Worm (Caenorhabditis elegans) whole organism, L1 larva: ENCODE data around the gene C25G4.3.

Source experiments
- C16A3.4 ChIP-seq: fragments of 150-350 bp; optimal IDR thresholded peaks from 2 replicates; lab custom pipeline; 2014; ENCODE audit warnings: missing biosample characterization, missing genetic modification characterization
- F16B12.6 ChIP-seq: fragments of 150-350 bp; optimal IDR thresholded peaks from 2 replicates; lab custom pipeline; 2014; ENCODE audit warnings: missing biosample characterization, missing genetic modification characterization
- aha-1 ChIP-seq: fragments of 150-350 bp; optimal IDR thresholded peaks from 2 replicates; lab custom pipeline; 2014; ENCODE audit warnings: missing biosample characterization, missing genetic modification characterization
- aly-2 ChIP-seq: fragments of 150-350 bp; optimal IDR thresholded peaks from 2 replicates; lab custom pipeline; 2014; ENCODE audit warnings: missing biosample characterization, missing genetic modification characterization
- ceh-82 ChIP-seq, 3 experiments: fragments of 150-350 bp in 1 of 3; sonication (generic microtip) in 2 of 3; optimal IDR thresholded peaks; 2 replicates each; lab custom pipeline; 2014 to 2017; ENCODE audit warnings: missing biosample characterization in 3 of 3, missing genetic modification characterization in 3 of 3
- ces-1 ChIP-seq: fragments of 150-350 bp; optimal IDR thresholded peaks from 2 replicates; lab custom pipeline; 2014; ENCODE audit warnings: missing biosample characterization, missing genetic modification reagents, missing genetic modification characterization
- dpl-1 ChIP-seq, 3 experiments: fragments of 150-350 bp in 2 of 3; sonication (generic microtip) in 1 of 3; optimal IDR thresholded peaks; 2 replicates each; lab custom pipeline; 2014 to 2017; ENCODE audit warnings: missing biosample characterization in 3 of 3, missing genetic modification characterization in 3 of 3, missing genetic modification reagents in 3 of 3
- dsc-1 ChIP-seq: sonication (generic microtip); optimal IDR thresholded peaks from 2 replicates; lab custom pipeline; 2016; ENCODE audit warnings: mild to moderate bottlenecking, missing genetic modification characterization, missing compliant biosample characterization
- efl-3 ChIP-seq: fragments of 200-800 bp; sonication (Bioruptor generic); optimal IDR thresholded peaks from 2 replicates; lab custom pipeline; 2018; ENCODE audit warnings: mild to moderate bottlenecking, missing genetic modification characterization, missing compliant biosample characterization
- egl-13 ChIP-seq: sonication (generic microtip); optimal IDR thresholded peaks from 2 replicates; lab custom pipeline; 2016; ENCODE audit warnings: missing genotype, missing genetic modification reagents, missing genetic modification characterization, missing compliant biosample characterization
- egl-27 ChIP-seq, 2 experiments: fragments of 150-350 bp in 1 of 2; sonication (generic microtip); optimal IDR thresholded peaks; 3 replicates each; lab custom pipeline; 2017 to 2018; ENCODE audit warnings: missing biosample characterization in 2 of 2, missing genetic modification characterization in 2 of 2, missing genetic modification reagents in 2 of 2
- elt-2 ChIP-seq: sonication (generic microtip); optimal IDR thresholded peaks from 2 replicates; lab custom pipeline; 2016; ENCODE audit warnings: missing genetic modification characterization, mild to moderate bottlenecking, inconsistent platforms, missing compliant biosample characterization, missing genetic modification reagents
- elt-3 ChIP-seq, 6 experiments: fragments of 150-350 bp in 1 of 6; sonication (generic microtip); optimal IDR thresholded peaks; 2 replicates each; lab custom pipeline; 2017 to 2018; ENCODE audit warnings: missing biosample characterization in 6 of 6, missing genetic modification characterization in 6 of 6, inconsistent platforms in 1 of 6
- ets-5 ChIP-seq: fragments of 200-800 bp; sonication (Bioruptor generic); IDR thresholded peaks from 2 replicates; pipeline ENCODE4 v1.3.6; 2022; ENCODE audit warnings: missing genetic modification characterization, missing compliant biosample characterization
- fkh-10 ChIP-seq: sonication (generic microtip); optimal IDR thresholded peaks from 2 replicates; lab custom pipeline; 2017; ENCODE audit warnings: missing biosample characterization, missing genetic modification reagents, missing genetic modification characterization
- fkh-4 ChIP-seq: sonication (generic microtip); optimal IDR thresholded peaks from 2 replicates; lab custom pipeline; 2016; ENCODE audit warnings: missing compliant biosample characterization, missing genetic modification characterization, borderline replicate concordance
- fkh-8 ChIP-seq: sonication (generic microtip); optimal IDR thresholded peaks from 2 replicates; lab custom pipeline; 2016; ENCODE audit warnings: mild to moderate bottlenecking, missing genetic modification characterization, missing compliant biosample characterization
- hlh-4 ChIP-seq: sonication (generic microtip); optimal IDR thresholded peaks from 2 replicates; lab custom pipeline; 2016; ENCODE audit warnings: mild to moderate bottlenecking, missing genetic modification characterization, missing compliant biosample characterization
- hpl-2 ChIP-seq: fragments of 150-350 bp; optimal IDR thresholded peaks from 2 replicates; lab custom pipeline; 2014; ENCODE audit warnings: missing biosample characterization, missing genetic modification reagents, missing genetic modification characterization
- jun-1 ChIP-seq: fragments of 150-350 bp; optimal IDR thresholded peaks from 2 replicates; lab custom pipeline; 2014; ENCODE audit warnings: missing biosample characterization, missing genetic modification reagents, missing genetic modification characterization
- lin-14 ChIP-seq: fragments of 200-800 bp; sonication (Bioruptor generic); optimal IDR thresholded peaks from 2 replicates; lab custom pipeline; 2018; ENCODE audit warnings: mild to moderate bottlenecking, missing genetic modification characterization, moderate library complexity, missing compliant biosample characterization
- lir-3 ChIP-seq: sonication (generic microtip); optimal IDR thresholded peaks from 2 replicates; lab custom pipeline; 2016; ENCODE audit warnings: mild to moderate bottlenecking, missing genetic modification characterization, moderate library complexity, missing compliant biosample characterization; ENCODE audit not compliant: poor library complexity
- lsy-2 ChIP-seq, 2 experiments: fragments of 150-350 bp; optimal IDR thresholded peaks; 2 replicates each; lab custom pipeline; 2014; ENCODE audit warnings: missing biosample characterization in 2 of 2, missing genetic modification characterization in 2 of 2
- mdl-1 ChIP-seq, 2 experiments: fragments of 150-350 bp; optimal IDR thresholded peaks; 2 replicates each; lab custom pipeline; 2014 to 2017; ENCODE audit warnings: missing biosample characterization in 2 of 2, missing genetic modification characterization in 2 of 2, inconsistent platforms in 1 of 2
- mep-1 ChIP-seq: fragments of 150-350 bp; optimal IDR thresholded peaks from 2 replicates; lab custom pipeline; 2014; ENCODE audit warnings: missing biosample characterization, missing genetic modification characterization
- nhr-20 ChIP-seq: sonication (generic microtip); optimal IDR thresholded peaks from 2 replicates; lab custom pipeline; 2016; ENCODE audit warnings: mild to moderate bottlenecking, missing genetic modification characterization, missing compliant biosample characterization
- nhr-237 ChIP-seq: fragments of 150-350 bp; optimal IDR thresholded peaks from 2 replicates; lab custom pipeline; 2014; ENCODE audit warnings: missing biosample characterization, missing genetic modification characterization
- nhr-71 ChIP-seq: sonication (generic microtip); optimal IDR thresholded peaks from 2 replicates; lab custom pipeline; 2016; ENCODE audit warnings: mild to moderate bottlenecking, missing genetic modification characterization, moderate library complexity, missing compliant biosample characterization
- nhr-85 ChIP-seq: sonication (generic microtip); peaks from one replicate; lab custom pipeline; 2016; ENCODE audit warnings: missing genetic modification characterization, inconsistent platforms, missing compliant biosample characterization
- pax-3 ChIP-seq: fragments of 200-800 bp; sonication (Bioruptor generic); optimal IDR thresholded peaks from 2 replicates; lab custom pipeline; 2018; ENCODE audit warnings: mild to moderate bottlenecking, missing genetic modification characterization, moderate library complexity, missing compliant biosample characterization
- skn-1 ChIP-seq: fragments of 150-350 bp; optimal IDR thresholded peaks from 2 replicates; lab custom pipeline; 2014; ENCODE audit warnings: missing biosample characterization, missing genetic modification characterization
- snpc-4 ChIP-seq: fragments of 150-350 bp; optimal IDR thresholded peaks from 2 replicates; lab custom pipeline; 2014; ENCODE audit warnings: missing biosample characterization, missing genetic modification characterization
- snu-23 ChIP-seq: sonication (generic microtip); optimal IDR thresholded peaks from 2 replicates; lab custom pipeline; 2016; ENCODE audit warnings: missing genetic modification characterization, missing compliant biosample characterization
- sox-4 ChIP-seq: sonication (generic microtip); optimal IDR thresholded peaks from 2 replicates; lab custom pipeline; 2016; ENCODE audit warnings: missing genetic modification characterization, missing compliant biosample characterization
- tlp-1 ChIP-seq: fragments of 150-350 bp; optimal IDR thresholded peaks from 2 replicates; lab custom pipeline; 2014; ENCODE audit warnings: missing biosample characterization, missing genetic modification characterization
- unc-130 ChIP-seq: fragments of 150-350 bp; optimal IDR thresholded peaks from 2 replicates; lab custom pipeline; 2017; ENCODE audit warnings: missing biosample characterization, missing genetic modification characterization, inconsistent platforms
- unc-30 ChIP-seq: sonication (generic microtip); optimal IDR thresholded peaks from 2 replicates; lab custom pipeline; 2017; ENCODE audit warnings: missing biosample characterization, missing genetic modification characterization
- unc-98 ChIP-seq: fragments of 200-800 bp; sonication (Bioruptor generic); IDR thresholded peaks from 2 replicates; pipeline ENCODE4 v1.3.6; 2022; ENCODE audit warnings: missing genetic modification characterization, missing compliant biosample characterization
- vab-15 ChIP-seq: sonication (generic microtip); optimal IDR thresholded peaks from 2 replicates; lab custom pipeline; 2017; ENCODE audit warnings: missing genotype, mild to moderate bottlenecking, missing genetic modification characterization, missing compliant biosample characterization
- xbp-1 ChIP-seq: sonication (generic microtip); optimal IDR thresholded peaks from 2 replicates; lab custom pipeline; 2016; ENCODE audit warnings: missing genetic modification characterization, missing compliant biosample characterization

C25G4.3 gene

DNA sequence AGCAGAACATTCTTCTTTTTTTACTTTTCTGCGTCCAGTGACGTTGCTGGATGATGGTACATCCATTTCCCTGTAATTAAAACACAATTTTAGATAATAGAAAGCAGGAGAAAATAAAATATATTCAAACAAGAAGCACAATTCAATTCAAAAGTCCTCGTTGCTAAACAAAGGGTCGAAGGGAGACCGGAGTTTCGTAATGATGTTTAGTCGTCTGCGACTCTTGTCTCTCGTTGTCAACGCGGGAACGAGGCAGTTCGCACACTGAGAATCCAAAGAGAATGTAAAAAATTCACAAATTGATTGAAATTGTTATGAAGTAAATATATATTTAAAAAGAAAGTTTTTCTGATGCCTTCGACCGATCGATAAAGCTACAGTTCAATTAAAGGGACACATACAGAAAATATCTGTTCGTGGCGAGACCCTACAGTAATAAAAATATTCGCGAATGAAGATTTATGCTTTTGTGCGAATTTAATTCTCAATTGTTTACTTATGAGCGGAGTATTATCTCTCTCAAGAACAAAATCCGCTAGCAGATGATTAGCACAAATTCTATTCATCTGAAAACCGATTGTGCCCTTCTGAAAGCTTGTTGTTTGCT lies 5.6 kb upstream of the C25G4.3 start, which contains the start of gene dpy-26 (continued):
- TF ChIP-seq snpc-4 (tag; lab: Kevin White, UChicago) = no peak
- no peak for TF ChIP-seq hpl-2 (GFP tag; lab: Kevin White, UChicago)
- no peak for TF ChIP-seq dsc-1 (tag; lab: Kevin White, UChicago)
- TF ChIP-seq nhr-85 = peak; percentile 65
- TF ChIP-seq jun-1 (tag; lab: Kevin White, UChicago) = no peak
- TF ChIP-seq unc-30 = no peak
- peak; percentile 51 to 73 (median 62) for TF ChIP-seq dpl-1 (GFP tag; optimal IDR thresholded peaks at IDR 0.05; lab: Kevin White, UChicago)
- TF ChIP-seq nhr-237 (tag; lab: Kevin White, UChicago) = no peak
- no peak for TF ChIP-seq nhr-71 (tag; lab: Kevin White, UChicago)
- no peak for TF ChIP-seq unc-130 (tag; lab: Kevin White, UChicago)
- TF ChIP-seq ceh-82 (tag; optimal IDR thresholded peaks at IDR 0.05; lab: Kevin White, UChicago) = peak; percentile 10 to 54 (median 26)
- TF ChIP-seq pax-3 (tag; lab: Kevin White, UChicago) = no peak
- no peak for TF ChIP-seq elt-2 (tag; lab: Kevin White, UChicago)
- no peak for TF ChIP-seq egl-27 (tag; optimal IDR thresholded peaks at IDR 0.05; lab: Kevin White, UChicago)
- peak; percentile 66 to 83 for TF ChIP-seq lsy-2 (tag; optimal IDR thresholded peaks at IDR 0.05; lab: Kevin White, UChicago)
- peak; percentile 5 for TF ChIP-seq C16A3.4
- TF ChIP-seq fkh-8 (tag; lab: Kevin White, UChicago) = no peak
- no peak for TF ChIP-seq fkh-10
- TF ChIP-seq ces-1 (GFP tag; lab: Kevin White, UChicago) = no peak
- peak; percentile 33 for TF ChIP-seq xbp-1 (tag; lab: Kevin White, UChicago)
- no peak for TF ChIP-seq ets-5
- no peak for TF ChIP-seq unc-98 (GFP tag; lab: Robert Waterston, UW)
- TF ChIP-seq lin-14 (GFP tag; lab: Kevin White, UChicago) = no peak
- TF ChIP-seq efl-3 (GFP tag; lab: Kevin White, UChicago) = no peak
- TF ChIP-seq nhr-20 (tag; lab: Kevin White, UChicago) = peak; percentile 33
- no peak for TF ChIP-seq tlp-1 (tag; lab: Kevin White, UChicago)
- no peak for TF ChIP-seq mdl-1 (tag; optimal IDR thresholded peaks at IDR 0.05; lab: Kevin White, UChicago)
- no peak for TF ChIP-seq sox-4
- TF ChIP-seq F16B12.6 (tag; lab: Kevin White, UChicago) = peak; percentile 12
- no peak for TF ChIP-seq lir-3 (tag; lab: Kevin White, UChicago)
- peak; percentile 56 for TF ChIP-seq skn-1 (tag; lab: Kevin White, UChicago)
- no peak for TF ChIP-seq hlh-4 (tag; lab: Kevin White, UChicago)
- TF ChIP-seq elt-3 (tag; optimal IDR thresholded peaks at IDR 0.05; lab: Kevin White, UChicago) = peak in 1 of 6 experiments; percentile 17
- TF ChIP-seq egl-13 (tag; lab: Kevin White, UChicago) = no peak
- TF ChIP-seq fkh-4 = no peak

DNA sequence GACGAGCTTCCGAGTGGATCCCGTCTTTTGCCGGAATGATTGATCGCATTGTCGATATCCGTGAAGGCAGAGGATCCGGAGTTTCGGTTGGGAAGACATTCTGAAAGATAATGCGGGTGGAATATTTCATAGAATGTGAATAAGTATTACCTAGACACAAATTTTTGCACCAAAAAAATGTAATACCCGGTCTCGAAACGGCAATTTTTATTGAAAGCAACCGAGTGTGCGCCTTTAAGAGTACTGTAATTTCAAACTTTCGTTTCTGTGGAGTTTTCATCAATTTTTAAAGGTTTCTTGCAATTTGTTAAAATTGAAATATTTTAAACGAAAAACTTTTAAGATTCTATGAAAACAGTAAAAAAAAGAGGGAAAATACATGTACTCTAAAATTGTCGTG lies 1.7 kb downstream of the C25G4.3 start, which contains the start of gene C25G4.2:
Gene C25G4.2, minus strand, starts transcription at position 100 of the 400 bp plus-strand sequence.
- no peak for TF ChIP-seq snpc-4 (tag; lab: Kevin White, UChicago)
- TF ChIP-seq aly-2 (tag; lab: Kevin White, UChicago) = no peak
- TF ChIP-seq ets-5 = no peak
- TF ChIP-seq aha-1 = no peak
- TF ChIP-seq mep-1 (tag; lab: Kevin White, UChicago) = no peak
- TF ChIP-seq vab-15 = no peak
- no peak for TF ChIP-seq F16B12.6 (tag; lab: Kevin White, UChicago)
- TF ChIP-seq nhr-71 (tag; lab: Kevin White, UChicago) = no peak
- TF ChIP-seq snu-23 = no peak
